Worm (Caenorhabditis elegans) whole organism, dauer: ENCODE data around the gene C45B11.6.

Experiments used
- unc-62 ChIP-seq: sonication (generic microtip); optimal IDR thresholded peaks from 2 replicates; lab custom pipeline; 2017; ENCODE audit warnings: missing biosample characterization, missing genetic modification reagents, missing genetic modification characterization

C45B11.6 gene

DNA sequence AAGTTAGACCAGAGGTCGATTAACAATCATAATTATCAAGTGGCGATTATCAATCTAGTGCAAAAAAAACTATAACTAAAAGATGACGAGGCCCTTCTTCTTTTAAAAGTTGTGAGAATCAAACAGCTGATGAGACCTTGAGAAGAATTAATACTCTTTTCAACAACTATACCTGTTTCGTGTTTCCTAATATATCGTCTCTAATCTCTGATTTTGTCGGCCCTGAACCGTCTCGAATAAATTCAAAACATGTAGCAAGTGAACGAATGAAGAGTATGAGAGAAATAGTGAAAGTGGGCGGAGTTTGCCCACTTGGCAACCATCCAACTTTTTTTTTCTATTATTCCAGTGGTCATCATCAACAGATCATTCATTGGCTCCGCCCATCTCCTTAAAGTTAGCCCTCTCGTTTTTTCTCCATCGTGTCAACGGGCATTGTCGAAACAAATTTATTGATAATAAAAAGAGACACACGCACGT, 43.7 kb downstream of the C45B11.6 start, which contains the start of gene Y42A5A.1:
Y42A5A.1 (plus strand) TSS at position 430 of the 480 bp plus-strand sequence.
- no peak for TF ChIP-seq unc-62 (GFP tag; lab: Kevin White, UChicago)

DNA sequence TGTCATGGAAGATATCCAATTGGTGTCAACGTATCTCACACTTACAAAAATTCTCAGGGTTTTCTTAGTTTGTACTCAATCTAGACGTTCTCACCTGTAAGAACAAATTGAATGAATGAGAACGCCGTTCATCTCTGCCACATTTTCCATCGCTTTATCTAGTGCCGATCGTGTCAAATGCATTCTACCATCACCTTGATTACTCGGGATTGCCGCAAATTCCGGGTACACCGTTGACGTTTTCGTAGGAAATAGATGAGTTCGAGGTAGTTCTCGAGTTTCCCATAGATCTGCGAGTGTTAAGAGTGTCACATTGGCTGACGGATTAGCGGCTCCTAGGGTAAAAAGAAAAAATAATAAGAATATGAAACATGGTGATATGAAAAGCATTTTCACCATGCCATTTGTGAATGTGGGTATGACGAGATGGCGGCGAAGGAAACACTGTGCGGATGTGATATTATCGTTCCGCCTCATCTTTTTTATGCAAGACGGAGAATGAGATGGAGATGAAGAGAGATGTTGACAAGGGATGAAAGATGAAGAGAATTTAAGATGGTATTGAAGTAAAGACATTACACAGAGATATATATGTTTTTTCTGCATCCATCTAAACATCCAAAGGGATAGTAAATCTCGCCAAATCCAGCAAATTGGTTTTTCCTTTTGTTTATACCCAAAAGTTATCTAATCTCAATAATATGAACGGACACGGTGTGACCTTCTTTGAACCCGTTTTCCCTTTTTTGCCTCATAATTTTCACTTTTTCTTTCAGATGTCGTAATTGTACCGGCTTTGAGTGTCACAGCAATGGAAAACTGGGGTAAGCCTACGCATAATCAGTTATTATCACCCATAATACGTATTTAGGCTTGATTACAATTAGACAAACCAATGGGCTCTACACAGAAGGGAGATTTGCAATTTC, 49.6 kb downstream of the C45B11.6 start, which contains the start of gene lact-8:
lact-8 (minus strand) TSS at position 445 of the 929 bp plus-strand sequence.
- no peak for TF ChIP-seq unc-62 (GFP tag; lab: Kevin White, UChicago)

DNA sequence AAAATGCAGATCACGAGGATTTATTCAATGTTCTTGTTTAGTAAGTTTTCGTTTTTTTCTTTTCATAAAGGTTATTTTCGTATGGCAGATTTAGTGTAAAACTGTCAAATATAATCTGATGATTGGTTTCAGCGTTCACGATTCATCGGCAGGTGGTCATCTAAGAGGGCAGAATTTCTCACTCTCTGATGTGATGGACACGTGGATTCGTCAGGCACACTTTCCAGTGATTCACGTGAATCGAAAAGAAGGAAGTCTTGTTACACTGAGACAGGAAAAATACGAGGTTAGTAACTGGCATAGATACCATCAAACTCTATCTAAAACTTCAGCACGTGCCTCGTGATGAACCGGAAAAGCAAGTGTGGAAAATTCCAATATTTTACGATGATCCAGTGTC, 50.8 kb downstream of the C45B11.6 start:
- no peak for TF ChIP-seq unc-62 (GFP tag; lab: Kevin White, UChicago)
